Worm (Caenorhabditis elegans) whole organism, L1 larva: ENCODE results near the gene T13H10.2.
A peak's percentile ranks its signal among the peaks of the same experiment; 100 is the strongest.

Experiments used
- C04F5.9 ChIP-seq: sonication (generic microtip); optimal IDR thresholded peaks from 2 replicates; lab custom pipeline; 2016; ENCODE audit warnings: missing genetic modification characterization, missing compliant biosample characterization
- C34B4.2 ChIP-seq: sonication (generic microtip); optimal IDR thresholded peaks from 2 replicates; lab custom pipeline; 2017; ENCODE audit warnings: mild to moderate bottlenecking, missing genetic modification characterization, missing compliant biosample characterization
- Y116A8C.19 ChIP-seq: sonication (generic microtip); optimal IDR thresholded peaks from 2 replicates; lab custom pipeline; 2016; ENCODE audit warnings: missing compliant biosample characterization, missing genetic modification characterization, borderline replicate concordance
- aha-1 ChIP-seq: fragments of 150-350 bp; optimal IDR thresholded peaks from 2 replicates; lab custom pipeline; 2014; ENCODE audit warnings: missing biosample characterization, missing genetic modification characterization
- alr-1 ChIP-seq: fragments of 200-800 bp; sonication (Bioruptor generic); optimal IDR thresholded peaks from 2 replicates; lab custom pipeline; 2018; ENCODE audit warnings: borderline replicate concordance, mild to moderate bottlenecking, missing genetic modification characterization, missing compliant biosample characterization
- ama-1 ChIP-seq: fragments of 150-350 bp; optimal IDR thresholded peaks from 2 replicates; lab custom pipeline; 2014
- blmp-1 ChIP-seq: fragments of 150-350 bp; optimal IDR thresholded peaks from 2 replicates; lab custom pipeline; 2014; ENCODE audit warnings: missing biosample characterization, missing genetic modification characterization
- ceh-88 ChIP-seq: fragments of 200-800 bp; sonication (Bioruptor generic); IDR thresholded peaks from 2 replicates; pipeline ENCODE4 v1.3.6; 2022; ENCODE audit warnings: missing genetic modification characterization, missing compliant biosample characterization
- ceh-90 ChIP-seq: sonication (generic microtip); optimal IDR thresholded peaks from 2 replicates; lab custom pipeline; 2016; ENCODE audit warnings: missing genetic modification characterization, missing compliant biosample characterization
- dpl-1 ChIP-seq, 3 experiments: fragments of 150-350 bp in 2 of 3; sonication (generic microtip) in 1 of 3; optimal IDR thresholded peaks; 2 replicates each; lab custom pipeline; 2014 to 2017; ENCODE audit warnings: missing biosample characterization in 3 of 3, missing genetic modification characterization in 3 of 3, missing genetic modification reagents in 3 of 3
- dsc-1 ChIP-seq: sonication (generic microtip); optimal IDR thresholded peaks from 2 replicates; lab custom pipeline; 2016; ENCODE audit warnings: mild to moderate bottlenecking, missing genetic modification characterization, missing compliant biosample characterization
- efl-1 ChIP-seq, 4 experiments: fragments of 150-350 bp; optimal IDR thresholded peaks in 3 of 4; peaks in 1 of 4; 1 replicate in 1 of 4; 2 replicates in 3 of 4; lab custom pipeline; 2014; ENCODE audit warnings: missing biosample characterization in 2 of 4, missing genetic modification characterization in 2 of 4, missing genetic modification reagents in 2 of 4
- egl-13 ChIP-seq: sonication (generic microtip); optimal IDR thresholded peaks from 2 replicates; lab custom pipeline; 2016; ENCODE audit warnings: missing genotype, missing genetic modification reagents, missing genetic modification characterization, missing compliant biosample characterization
- egl-27 ChIP-seq, 2 experiments: fragments of 150-350 bp in 1 of 2; sonication (generic microtip); optimal IDR thresholded peaks; 3 replicates each; lab custom pipeline; 2017 to 2018; ENCODE audit warnings: missing biosample characterization in 2 of 2, missing genetic modification characterization in 2 of 2, missing genetic modification reagents in 2 of 2
- elt-3 ChIP-seq, 6 experiments: fragments of 150-350 bp in 1 of 6; sonication (generic microtip); optimal IDR thresholded peaks; 2 replicates each; lab custom pipeline; 2017 to 2018; ENCODE audit warnings: missing biosample characterization in 6 of 6, missing genetic modification characterization in 6 of 6, inconsistent platforms in 1 of 6
- fkh-10 ChIP-seq: sonication (generic microtip); optimal IDR thresholded peaks from 2 replicates; lab custom pipeline; 2017; ENCODE audit warnings: missing biosample characterization, missing genetic modification reagents, missing genetic modification characterization
- fkh-4 ChIP-seq: sonication (generic microtip); optimal IDR thresholded peaks from 2 replicates; lab custom pipeline; 2016; ENCODE audit warnings: missing compliant biosample characterization, missing genetic modification characterization, borderline replicate concordance
- grh-1 ChIP-seq: fragments of 200-800 bp; sonication (Bioruptor generic); IDR thresholded peaks from 2 replicates; pipeline ENCODE4 v1.3.6; 2022; ENCODE audit warnings: missing genetic modification reagents, missing genetic modification characterization, missing compliant biosample characterization
- hlh-17 ChIP-seq: fragments of 200-800 bp; sonication (Bioruptor generic); optimal IDR thresholded peaks from 2 replicates; lab custom pipeline; 2018; ENCODE audit warnings: missing genetic modification characterization, mild to moderate bottlenecking, missing compliant biosample characterization, moderate library complexity, borderline replicate concordance
- hlh-4 ChIP-seq: sonication (generic microtip); optimal IDR thresholded peaks from 2 replicates; lab custom pipeline; 2016; ENCODE audit warnings: mild to moderate bottlenecking, missing genetic modification characterization, missing compliant biosample characterization
- hpl-2 ChIP-seq: fragments of 150-350 bp; optimal IDR thresholded peaks from 2 replicates; lab custom pipeline; 2014; ENCODE audit warnings: missing biosample characterization, missing genetic modification reagents, missing genetic modification characterization
- irx-1 ChIP-seq: sonication (generic microtip); optimal IDR thresholded peaks from 2 replicates; lab custom pipeline; 2016; ENCODE audit warnings: missing genetic modification characterization, missing compliant biosample characterization
- jun-1 ChIP-seq: fragments of 150-350 bp; optimal IDR thresholded peaks from 2 replicates; lab custom pipeline; 2014; ENCODE audit warnings: missing biosample characterization, missing genetic modification reagents, missing genetic modification characterization
- lin-13 ChIP-seq: fragments of 150-350 bp; optimal IDR thresholded peaks from 2 replicates; lab custom pipeline; 2014; ENCODE audit warnings: missing biosample characterization, missing genetic modification reagents, missing genetic modification characterization
- lin-14 ChIP-seq: fragments of 200-800 bp; sonication (Bioruptor generic); optimal IDR thresholded peaks from 2 replicates; lab custom pipeline; 2018; ENCODE audit warnings: mild to moderate bottlenecking, missing genetic modification characterization, moderate library complexity, missing compliant biosample characterization
- lin-15B ChIP-seq: fragments of 150-350 bp; sonication (generic microtip); optimal IDR thresholded peaks from 3 replicates; lab custom pipeline; 2014; ENCODE audit warnings: missing biosample characterization, missing genetic modification characterization
- lin-35 ChIP-seq, 2 experiments: fragments of 150-350 bp; optimal IDR thresholded peaks; 2 replicates each; lab custom pipeline; 2014; ENCODE audit warnings: missing biosample characterization in 2 of 2, missing genetic modification characterization in 2 of 2, missing genetic modification reagents in 2 of 2
- lin-39 ChIP-seq: fragments of 150-350 bp; optimal IDR thresholded peaks from 2 replicates; lab custom pipeline; 2014; ENCODE audit warnings: missing biosample characterization, missing genetic modification reagents, missing genetic modification characterization
- mab-9 ChIP-seq: fragments of 200-800 bp; sonication (Bioruptor generic); IDR thresholded peaks from 2 replicates; pipeline ENCODE4 v1.3.6; 2022; ENCODE audit warnings: missing genetic modification reagents, missing genetic modification characterization, missing compliant biosample characterization
- mdl-1 ChIP-seq, 2 experiments: fragments of 150-350 bp; optimal IDR thresholded peaks; 2 replicates each; lab custom pipeline; 2014 to 2017; ENCODE audit warnings: missing biosample characterization in 2 of 2, missing genetic modification characterization in 2 of 2, inconsistent platforms in 1 of 2
- mef-2 ChIP-seq: fragments of 150-350 bp; optimal IDR thresholded peaks from 2 replicates; lab custom pipeline; 2014; ENCODE audit warnings: missing biosample characterization, missing genetic modification characterization
- mep-1 ChIP-seq: fragments of 150-350 bp; optimal IDR thresholded peaks from 2 replicates; lab custom pipeline; 2014; ENCODE audit warnings: missing biosample characterization, missing genetic modification characterization
- nhr-12 ChIP-seq: sonication (generic microtip); optimal IDR thresholded peaks from 2 replicates; lab custom pipeline; 2017; ENCODE audit warnings: missing biosample characterization, missing genetic modification characterization
- nhr-85 ChIP-seq: sonication (generic microtip); peaks from one replicate; lab custom pipeline; 2016; ENCODE audit warnings: missing genetic modification characterization, inconsistent platforms, missing compliant biosample characterization
- nhr-90 ChIP-seq: sonication (generic microtip); optimal IDR thresholded peaks from 2 replicates; lab custom pipeline; 2016; ENCODE audit warnings: mild to moderate bottlenecking, missing genetic modification characterization, missing compliant biosample characterization; ENCODE audit not compliant: poor library complexity
- pqm-1 ChIP-seq: sonication (generic microtip); optimal IDR thresholded peaks from 3 replicates; lab custom pipeline; 2017; ENCODE audit warnings: missing biosample characterization, missing genetic modification characterization
- rnt-1 ChIP-seq: sonication (generic microtip); optimal IDR thresholded peaks from 2 replicates; lab custom pipeline; 2016; ENCODE audit warnings: mild to moderate bottlenecking, missing genetic modification characterization, moderate library complexity, missing compliant biosample characterization
- snpc-4 ChIP-seq: fragments of 150-350 bp; optimal IDR thresholded peaks from 2 replicates; lab custom pipeline; 2014; ENCODE audit warnings: missing biosample characterization, missing genetic modification characterization
- snu-23 ChIP-seq: sonication (generic microtip); optimal IDR thresholded peaks from 2 replicates; lab custom pipeline; 2016; ENCODE audit warnings: missing genetic modification characterization, missing compliant biosample characterization
- tlp-1 ChIP-seq: fragments of 150-350 bp; optimal IDR thresholded peaks from 2 replicates; lab custom pipeline; 2014; ENCODE audit warnings: missing biosample characterization, missing genetic modification characterization
- unc-98 ChIP-seq: fragments of 200-800 bp; sonication (Bioruptor generic); IDR thresholded peaks from 2 replicates; pipeline ENCODE4 v1.3.6; 2022; ENCODE audit warnings: missing genetic modification characterization, missing compliant biosample characterization
- vab-15 ChIP-seq: sonication (generic microtip); optimal IDR thresholded peaks from 2 replicates; lab custom pipeline; 2017; ENCODE audit warnings: missing genotype, mild to moderate bottlenecking, missing genetic modification characterization, missing compliant biosample characterization
- zag-1 ChIP-seq: fragments of 150-350 bp; optimal IDR thresholded peaks from 2 replicates; lab custom pipeline; 2014; ENCODE audit warnings: missing biosample characterization, missing genetic modification characterization
- ztf-4 ChIP-seq: fragments of 150-350 bp; optimal IDR thresholded peaks from 2 replicates; lab custom pipeline; 2014; ENCODE audit warnings: missing biosample characterization, missing genetic modification characterization

Gene T13H10.2

DNA sequence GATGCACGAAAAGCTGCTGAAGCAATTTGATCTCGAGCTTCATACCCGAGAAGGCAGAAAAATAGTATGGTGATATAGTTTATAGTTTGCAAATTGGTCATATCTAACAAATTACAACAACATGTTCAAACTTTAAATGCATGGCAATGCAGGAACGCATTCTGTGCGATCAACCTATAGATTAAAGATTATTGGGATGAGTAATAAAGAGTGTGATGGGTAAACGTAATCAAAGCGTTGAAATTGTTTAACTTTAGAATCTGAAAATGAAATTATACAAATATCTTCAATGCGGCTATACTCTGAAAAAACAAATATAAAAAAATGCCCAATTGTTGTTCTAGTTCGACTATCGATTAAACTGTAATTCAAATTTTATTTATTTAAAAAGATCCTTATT is 12.2 kb downstream of the T13H10.2 start, which contains the start of gene C47E12.14:
C47E12.14 (minus strand) TSS at position 101 of the 400 bp plus-strand sequence.
- TF ChIP-seq ceh-88, result no peak
- no peak for TF ChIP-seq ama-1 (lab: Kevin White, UChicago)
- no peak for TF ChIP-seq ceh-90 (tag; lab: Kevin White, UChicago)
- TF ChIP-seq Y116A8C.19, result no peak
- TF ChIP-seq aha-1, result no peak
- TF ChIP-seq nhr-90 (tag; lab: Kevin White, UChicago), result no peak
- no peak for TF ChIP-seq egl-13 (tag; lab: Kevin White, UChicago)
- no peak for TF ChIP-seq alr-1 (tag; lab: Kevin White, UChicago)
- no peak for TF ChIP-seq jun-1 (tag; lab: Kevin White, UChicago)
- TF ChIP-seq egl-27 (tag; optimal IDR thresholded peaks at IDR 0.05; lab: Kevin White, UChicago), result no peak
- no peak for TF ChIP-seq lin-13 (GFP tag; lab: Kevin White, UChicago)
- TF ChIP-seq lin-39 (tag; lab: Kevin White, UChicago), result no peak
- TF ChIP-seq mep-1 (tag; lab: Kevin White, UChicago), result no peak
- no peak for TF ChIP-seq C04F5.9 (tag; lab: Kevin White, UChicago)
- no peak for TF ChIP-seq zag-1 (tag; lab: Kevin White, UChicago)
- no peak for TF ChIP-seq fkh-4 (tag; lab: Kevin White, UChicago)
- TF ChIP-seq hpl-2 (GFP tag; lab: Kevin White, UChicago), result no peak
- TF ChIP-seq, all 84 proteins: peak for 0

DNA sequence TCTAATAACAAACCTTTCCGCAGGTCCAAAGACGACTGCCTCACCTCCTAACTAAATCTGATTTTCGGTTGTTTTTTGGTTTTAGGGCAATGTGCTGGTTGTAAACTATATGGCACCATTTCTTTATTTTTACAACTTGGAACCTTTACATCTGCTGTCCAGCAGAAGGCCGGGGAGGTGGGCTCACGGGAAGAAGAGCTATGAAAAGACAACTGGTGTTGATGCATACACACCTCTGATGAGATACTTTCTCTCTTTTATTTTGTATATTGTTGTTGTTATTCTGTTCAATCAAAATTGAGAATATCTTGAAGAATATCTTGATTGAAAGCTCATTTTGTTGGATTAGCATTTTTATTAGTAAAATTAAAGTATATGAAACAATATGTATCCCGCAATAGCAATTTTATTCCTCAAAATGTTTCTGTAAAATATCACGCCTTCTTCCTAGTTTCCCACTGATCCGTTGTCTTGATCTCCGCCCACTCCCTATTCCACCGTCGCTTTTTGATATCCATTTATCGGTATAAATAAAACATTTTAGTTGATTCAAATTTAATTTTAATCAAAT is 13.6 kb downstream of the T13H10.2 start, which contains the start of gene dhp-2:
dhp-2 (plus strand) TSS at position 521 of the 571 bp plus-strand sequence.
- peak; percentile 35 for TF ChIP-seq lin-14 (GFP tag; lab: Kevin White, UChicago)
- no peak for TF ChIP-seq C34B4.2 (tag; lab: Kevin White, UChicago)
- no peak for TF ChIP-seq unc-98 (GFP tag; lab: Robert Waterston, UW)
- no peak for TF ChIP-seq blmp-1 (tag; lab: Kevin White, UChicago)
- TF ChIP-seq nhr-90 (tag; lab: Kevin White, UChicago), result no peak
- TF ChIP-seq rnt-1 (tag; lab: Kevin White, UChicago), result peak; percentile 13
- TF ChIP-seq mef-2, result no peak
- no peak for TF ChIP-seq nhr-12 (tag; lab: Kevin White, UChicago)
- TF ChIP-seq hlh-17 (GFP tag; lab: Kevin White, UChicago), result no peak

DNA sequence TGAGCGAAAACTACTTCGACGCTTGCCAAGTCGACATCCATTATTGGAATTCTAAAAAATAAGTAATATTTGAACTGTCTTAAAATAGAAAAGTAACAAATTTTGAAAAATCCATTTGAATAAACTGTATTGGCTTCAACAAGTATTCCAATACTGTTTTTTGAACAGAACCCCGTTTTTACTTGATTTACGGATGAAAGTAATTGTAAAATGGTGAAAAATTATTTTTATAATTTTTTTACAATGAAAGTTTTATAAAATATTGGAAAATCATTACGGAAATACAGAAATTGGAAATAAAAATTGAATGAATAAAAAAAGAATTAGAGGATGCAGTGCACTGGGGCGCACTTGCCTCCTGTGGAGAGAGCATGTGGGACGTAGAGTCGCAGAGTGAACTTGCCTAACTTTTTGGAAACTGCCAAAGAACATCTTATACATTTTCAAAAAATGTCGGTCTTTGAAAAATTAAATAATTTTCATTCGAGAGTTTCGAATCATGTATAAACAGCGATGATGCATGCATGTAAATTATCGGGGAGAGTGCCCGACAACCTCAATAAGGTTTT is 18.3 kb downstream of the T13H10.2 start, which contains the start of gene rrp-1:
rrp-1 (minus strand) TSS at position 51 of the 569 bp plus-strand sequence.
- no peak for TF ChIP-seq hlh-4 (tag; lab: Kevin White, UChicago)
- no peak for TF ChIP-seq vab-15 (tag; lab: Kevin White, UChicago)
- no peak for TF ChIP-seq grh-1 (GFP tag; lab: Robert Waterston, UW)
- TF ChIP-seq pqm-1 (tag; lab: Kevin White, UChicago), result no peak
- no peak for TF ChIP-seq ceh-90 (tag; lab: Kevin White, UChicago)
- TF ChIP-seq snu-23, result no peak
- TF ChIP-seq fkh-10 (GFP tag; lab: Kevin White, UChicago), result no peak
- no peak for TF ChIP-seq ceh-88
- no peak for TF ChIP-seq alr-1 (tag; lab: Kevin White, UChicago)
- no peak for TF ChIP-seq hlh-17 (GFP tag; lab: Kevin White, UChicago)
- no peak for TF ChIP-seq tlp-1 (tag; lab: Kevin White, UChicago)
- no peak for TF ChIP-seq mdl-1 (tag; optimal IDR thresholded peaks at IDR 0.05; lab: Kevin White, UChicago)
- no peak for TF ChIP-seq ztf-4 (tag; lab: Kevin White, UChicago)
- TF ChIP-seq mep-1 (tag; lab: Kevin White, UChicago), result peak; percentile 47
- no peak for TF ChIP-seq nhr-85 (tag; lab: Kevin White, UChicago)
- no peak for TF ChIP-seq mab-9 (GFP tag; lab: Robert Waterston, UW)
- no peak for TF ChIP-seq dsc-1 (tag; lab: Kevin White, UChicago)
- no peak for TF ChIP-seq lin-15B (tag; lab: Kevin White, UChicago)
- TF ChIP-seq egl-13 (tag; lab: Kevin White, UChicago), result no peak
- no peak for TF ChIP-seq snpc-4 (tag; lab: Kevin White, UChicago)
- TF ChIP-seq nhr-12 (tag; lab: Kevin White, UChicago), result no peak
- no peak for TF ChIP-seq blmp-1 (tag; lab: Kevin White, UChicago)
- TF ChIP-seq efl-1 (optimal IDR thresholded peaks at IDR 0.05; lab: Kevin White, UChicago), result peak; percentile 3 to 29
- TF ChIP-seq efl-1 (GFP tag; optimal IDR thresholded peaks at IDR 0.05 in 1 of 2; lab: Kevin White, UChicago), result no peak
- peak in 1 of 3 experiments; percentile 30 for TF ChIP-seq dpl-1 (GFP tag; optimal IDR thresholded peaks at IDR 0.05; lab: Kevin White, UChicago)
- peak in 1 of 2 experiments; percentile 27 for TF ChIP-seq lin-35 (GFP tag; optimal IDR thresholded peaks at IDR 0.05; lab: Kevin White, UChicago)
- no peak for TF ChIP-seq hpl-2 (GFP tag; lab: Kevin White, UChicago)
- no peak for TF ChIP-seq elt-3 (tag; optimal IDR thresholded peaks at IDR 0.05; lab: Kevin White, UChicago)
- no peak for TF ChIP-seq lin-13 (GFP tag; lab: Kevin White, UChicago)
- TF ChIP-seq irx-1 (tag; lab: Kevin White, UChicago), result no peak
